Fruit fly (Drosophila melanogaster) whole organism, larva: Measurements from ENCODE around the gene CG13876.
A peak's percentile ranks its signal among the peaks of the same experiment; 100 is the strongest.

ENCODE experiments used
- noc ChIP-seq: fragments of 200-800 bp; sonication (Bioruptor generic); optimal IDR thresholded peaks from 3 replicates; lab custom pipeline; 2019; ENCODE audit warnings: missing biosample characterization, mild to moderate bottlenecking, missing genetic modification characterization, moderate library complexity

Gene CG13876

dm6 chr3L:205723-206284, at the start of gene CG13876, which contains the start of gene Gk1:
Gene CG13876, plus strand, starts transcription at chr3L:206134.
Gene Gk1, minus strand, starts transcription at chr3L:205844.
- peak; percentile 98 for TF ChIP-seq noc

- TF ChIP-seq noc: peak; percentile 70
Observed at dm6 chr3L:156591-157303, 49.2 kb upstream of the CG13876 start.

DNA sequence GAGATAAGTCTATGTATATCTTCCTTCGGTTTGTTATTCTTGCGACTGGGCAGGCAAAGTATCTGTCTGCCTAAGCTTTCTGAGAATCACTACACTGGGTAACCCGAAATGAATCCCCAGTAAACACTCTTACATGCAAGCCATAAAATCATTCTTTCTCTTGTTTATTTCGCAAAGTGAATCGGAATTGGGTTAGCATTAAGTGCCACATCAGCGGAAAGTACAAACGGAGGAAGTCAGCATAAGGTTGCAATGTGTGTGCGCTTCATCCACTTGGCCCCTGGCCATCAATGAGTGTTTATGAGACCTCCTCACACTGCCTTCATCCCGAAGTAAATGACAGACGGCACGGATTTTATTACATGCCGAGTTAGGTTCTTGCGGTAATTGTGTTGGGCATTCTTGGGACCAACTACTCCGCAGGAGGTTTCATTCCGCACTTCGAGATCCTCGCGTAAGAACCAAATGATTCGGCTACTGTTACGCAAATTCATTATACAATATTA, 48.2 kb upstream of the CG13876 start:
- TF ChIP-seq noc: no peak

dm6 chr3L:159406-160084, 46.4 kb upstream of the CG13876 start:
- TF ChIP-seq noc: no peak

dm6 chr3L:160446-161094, 45.4 kb upstream of the CG13876 start:
- TF ChIP-seq noc: peak; percentile 32

- no peak for TF ChIP-seq noc
Observed at dm6 chr3L:161833-162587, 43.9 kb upstream of the CG13876 start.

dm6 chr3L:165981-166788, 39.7 kb upstream of the CG13876 start:
- TF ChIP-seq noc: no peak

DNA sequence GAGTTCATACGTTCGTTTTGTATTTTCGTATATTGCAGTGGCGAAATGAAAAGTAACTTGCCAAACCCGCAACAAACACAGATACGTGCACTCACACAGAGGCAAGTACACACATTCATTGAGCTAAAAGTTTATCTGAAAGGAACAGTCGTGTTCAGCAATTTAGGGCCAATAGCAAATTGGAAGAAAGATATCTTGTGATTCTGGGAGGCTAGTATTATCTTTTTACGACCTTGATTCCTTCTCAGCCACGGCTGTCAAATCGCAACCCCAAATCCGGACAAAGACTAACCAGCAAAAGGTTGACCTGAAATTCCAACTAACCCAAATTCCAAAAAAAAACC, 39.2 kb upstream of the CG13876 start:
- TF ChIP-seq noc: no peak

DNA sequence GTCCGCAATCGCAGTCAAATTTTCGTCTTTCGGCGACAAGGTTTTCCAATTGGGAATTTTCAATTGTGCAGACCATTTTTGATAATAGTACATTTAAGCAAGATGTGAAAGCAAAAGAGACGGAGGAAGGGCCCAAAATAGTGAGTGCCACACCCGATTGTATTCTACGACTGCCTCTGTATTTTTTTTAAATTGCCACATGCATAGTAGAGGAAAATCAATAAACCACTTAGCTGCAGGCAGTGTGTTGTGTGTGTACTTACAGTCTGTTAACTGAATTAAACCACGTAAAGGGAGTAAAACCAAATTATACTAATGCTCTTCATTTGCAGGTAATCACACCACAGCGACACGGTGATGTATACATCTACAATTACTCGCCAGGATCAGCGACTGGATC, 34.2 kb upstream of the CG13876 start:
- no peak for TF ChIP-seq noc

DNA sequence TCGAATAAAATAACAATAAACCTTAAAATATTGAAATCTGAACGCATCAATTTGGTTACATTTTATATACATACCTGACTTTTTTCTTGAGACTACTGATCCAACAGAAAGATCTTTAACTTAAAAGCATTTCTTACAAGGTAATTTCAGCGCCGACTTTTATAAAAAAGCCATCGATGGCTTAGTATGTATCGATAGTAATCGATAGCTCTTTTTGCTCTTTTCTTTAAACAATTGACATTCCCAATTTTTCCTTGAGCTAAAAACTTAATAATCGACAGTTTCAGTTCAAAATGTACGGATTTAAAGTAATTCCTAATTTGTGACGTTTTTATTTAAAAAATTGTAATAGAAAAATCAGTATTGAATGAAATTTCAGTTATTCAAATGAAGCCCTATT, 31.4 kb upstream of the CG13876 start:
- TF ChIP-seq noc: no peak

DNA sequence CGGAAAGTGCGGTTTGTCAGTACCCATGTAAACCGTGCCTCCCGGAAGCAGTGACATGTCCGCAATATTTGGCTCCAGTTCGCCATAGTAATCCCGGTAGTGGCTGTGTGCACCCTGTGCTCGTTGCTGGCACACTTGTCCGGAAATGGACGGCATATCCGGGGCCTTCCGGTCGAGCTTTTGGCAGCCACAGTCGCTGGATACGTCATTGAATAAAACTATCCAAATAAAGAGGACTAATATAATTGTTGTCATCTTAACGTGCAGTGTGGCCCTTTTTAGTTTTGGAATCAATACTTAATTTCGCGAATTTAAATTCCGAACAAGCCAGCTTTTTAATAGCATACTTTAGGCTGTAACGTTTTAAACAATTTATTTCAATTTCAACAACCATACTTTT, 30.0 kb upstream of the CG13876 start, which contains the start of gene CG7049:
Gene CG7049, minus strand, starts transcription at position 280 of the 400 bp plus-strand sequence.
- peak; percentile 10 for TF ChIP-seq noc

DNA sequence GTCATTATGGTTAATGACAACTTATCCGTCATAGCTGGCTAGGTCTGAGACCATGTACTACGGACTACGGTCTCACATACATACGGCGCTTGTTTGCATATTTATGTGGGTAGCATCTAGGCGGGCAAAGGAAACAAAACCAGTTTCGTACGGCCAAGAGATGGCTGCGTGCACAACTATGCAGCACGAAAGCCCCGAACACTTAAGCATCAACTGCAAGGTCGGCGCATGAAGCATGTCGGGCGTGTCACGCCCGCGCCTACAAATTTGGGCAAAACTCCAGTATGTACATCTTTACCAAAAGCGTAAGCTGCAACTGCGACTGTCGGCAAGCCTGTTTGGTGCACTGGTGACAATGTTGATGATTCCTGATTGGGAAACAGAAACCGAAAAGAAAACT, 28.0 kb upstream of the CG13876 start:
- TF ChIP-seq noc: no peak

DNA sequence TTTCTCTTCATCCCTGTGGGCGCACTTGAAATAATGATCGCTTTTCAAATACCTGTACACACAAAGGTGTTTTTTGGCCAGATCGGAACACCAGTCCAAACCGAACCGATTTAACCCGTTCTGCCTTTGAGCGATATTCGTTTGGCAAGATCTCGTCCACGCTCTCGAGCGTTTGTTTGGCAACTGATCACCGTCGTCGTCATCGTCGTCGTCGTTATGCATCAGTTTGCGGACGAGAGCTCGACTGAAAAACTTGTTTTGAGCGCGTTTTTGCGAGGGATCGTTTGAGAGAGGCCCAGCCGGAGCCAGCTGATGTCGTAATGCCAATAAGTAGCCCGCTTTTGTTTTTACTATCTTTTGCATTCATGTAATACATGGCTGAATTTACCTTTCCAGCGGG, 27.5 kb upstream of the CG13876 start:
- TF ChIP-seq noc: no peak

DNA sequence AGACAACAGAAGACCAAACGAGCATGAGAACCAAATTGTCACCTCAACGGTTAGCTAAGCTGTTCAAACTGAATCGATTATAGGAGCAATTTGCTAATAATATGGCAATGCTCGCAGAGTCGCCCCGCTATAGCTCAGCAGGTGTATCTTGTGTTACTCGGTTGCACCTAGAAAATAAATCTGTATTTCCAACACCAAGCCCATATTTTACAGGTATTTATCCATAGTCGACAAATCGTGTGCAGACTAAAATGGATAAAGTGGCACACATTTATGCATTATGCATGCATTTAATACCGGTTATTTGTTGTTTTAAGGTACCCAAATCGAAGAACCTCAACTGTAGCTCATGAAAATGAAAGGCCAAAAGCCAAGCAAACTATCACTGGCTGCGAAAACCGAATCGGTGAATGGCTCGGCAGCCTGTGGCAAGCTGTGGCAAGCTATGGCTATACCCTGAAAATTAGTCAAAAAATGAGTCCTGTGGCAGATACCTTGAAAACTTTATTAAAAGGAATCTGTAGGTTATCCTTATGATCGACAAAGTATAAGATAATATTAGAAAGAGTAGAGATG, 26.9 kb upstream of the CG13876 start, which contains the start of gene Vdup1:
Gene Vdup1, minus strand, starts transcription at position 51 of the 576 bp plus-strand sequence.
- TF ChIP-seq noc: no peak
